Fruit fly (Drosophila melanogaster) whole organism, adult: ENCODE data around the gene CG13054.

ENCODE experiments used
- CG11617 ChIP-seq: fragments of 200-800 bp; sonication (Bioruptor generic); optimal IDR thresholded peaks from 2 replicates; lab custom pipeline; 2017; ENCODE audit warnings: mild to moderate bottlenecking, missing biosample characterization, missing genetic modification reagents, missing genetic modification characterization
- CG12768 ChIP-seq: fragments of 200-800 bp; sonication (Bioruptor generic); optimal IDR thresholded peaks from 2 replicates; lab custom pipeline; 2017; ENCODE audit warnings: missing biosample characterization, missing genetic modification characterization, mild to moderate bottlenecking, moderate library complexity, missing genetic modification reagents
- CG14711 ChIP-seq: fragments of 200-800 bp; sonication (Bioruptor generic); optimal IDR thresholded peaks from 2 replicates; lab custom pipeline; 2018; ENCODE audit warnings: missing biosample characterization, mild to moderate bottlenecking, missing genetic modification characterization, moderate library complexity
- CG1620 ChIP-seq: fragments of 200-800 bp; sonication (Bioruptor generic); optimal IDR thresholded peaks from 2 replicates; lab custom pipeline; 2016; ENCODE audit warnings: missing biosample characterization, missing genetic modification characterization
- CG33017 ChIP-seq: fragments of 200-800 bp; sonication (Bioruptor generic); optimal IDR thresholded peaks from 2 replicates; lab custom pipeline; 2018; ENCODE audit warnings: missing biosample characterization, mild to moderate bottlenecking, missing genetic modification characterization, moderate library complexity
- CG5204 ChIP-seq: fragments of 200-800 bp; sonication (Bioruptor generic); optimal IDR thresholded peaks from 2 replicates; lab custom pipeline; 2016; ENCODE audit warnings: missing biosample characterization, missing genetic modification characterization
- CG7045 ChIP-seq: fragments of 200-800 bp; sonication (Bioruptor generic); optimal IDR thresholded peaks from 2 replicates; lab custom pipeline; 2017; ENCODE audit warnings: missing biosample characterization, mild to moderate bottlenecking, missing genetic modification characterization
- CG7101 ChIP-seq: fragments of 200-800 bp; sonication (Bioruptor generic); optimal IDR thresholded peaks from 2 replicates; lab custom pipeline; 2018; ENCODE audit warnings: missing biosample characterization, mild to moderate bottlenecking, missing genetic modification characterization, moderate library complexity
- Clk ChIP-seq: fragments of 200-800 bp; sonication (Bioruptor generic); optimal IDR thresholded peaks from 2 replicates; lab custom pipeline; 2017; ENCODE audit warnings: missing biosample characterization, missing genetic modification characterization
- Crg-1 ChIP-seq: fragments of 200-800 bp; sonication (Bioruptor generic); optimal IDR thresholded peaks from 2 replicates; lab custom pipeline; 2016; ENCODE audit warnings: missing biosample characterization, missing genetic modification characterization
- Hr96 ChIP-seq: fragments of 200-800 bp; sonication (Bioruptor generic); optimal IDR thresholded peaks from 2 replicates; lab custom pipeline; 2016; ENCODE audit warnings: missing biosample characterization, missing genetic modification characterization
- Mnt ChIP-seq: fragments of 200-800 bp; sonication (Bioruptor generic); optimal IDR thresholded peaks from 2 replicates; lab custom pipeline; 2016; ENCODE audit warnings: missing biosample characterization, mild to moderate bottlenecking, missing genetic modification characterization
- bab1 ChIP-seq: fragments of 200-800 bp; sonication (Bioruptor generic); optimal IDR thresholded peaks from 3 replicates; lab custom pipeline; 2019; ENCODE audit warnings: missing biosample characterization, mild to moderate bottlenecking, missing genetic modification characterization, moderate library complexity
- cic ChIP-seq: fragments of 200-800 bp; sonication (Bioruptor generic); optimal IDR thresholded peaks from 2 replicates; lab custom pipeline; 2017; ENCODE audit warnings: missing biosample characterization, mild to moderate bottlenecking, missing genetic modification characterization, moderate library complexity
- cnc ChIP-seq, 2 experiments: fragments of >200 bp; optimal IDR thresholded peaks; 2 replicates each; lab custom pipeline; 2017
- kay ChIP-seq: fragments of 200-800 bp; sonication (Bioruptor generic); peaks from one replicate; lab custom pipeline; 2016; ENCODE audit warnings: missing biosample characterization, missing genetic modification characterization, borderline replicate concordance
- ovo ChIP-seq: fragments of 200-800 bp; sonication (Bioruptor generic); optimal IDR thresholded peaks from 2 replicates; lab custom pipeline; 2016; ENCODE audit warnings: missing biosample characterization, missing genetic modification characterization
- pad ChIP-seq: fragments of 200-800 bp; sonication (Bioruptor generic); optimal IDR thresholded peaks from 3 replicates; lab custom pipeline; 2017; ENCODE audit warnings: missing biosample characterization, missing genetic modification characterization, mild to moderate bottlenecking, moderate library complexity, missing genetic modification reagents
- tj ChIP-seq: fragments of 200-800 bp; sonication (Bioruptor generic); optimal IDR thresholded peaks from 3 replicates; lab custom pipeline; 2017; ENCODE audit warnings: missing biosample characterization, mild to moderate bottlenecking, missing genetic modification characterization, moderate library complexity
- toe ChIP-seq: fragments of 200-800 bp; sonication (Bioruptor generic); optimal IDR thresholded peaks from 2 replicates; lab custom pipeline; 2016; ENCODE audit warnings: missing biosample characterization, missing genetic modification characterization

The CG13054 gene

DNA sequence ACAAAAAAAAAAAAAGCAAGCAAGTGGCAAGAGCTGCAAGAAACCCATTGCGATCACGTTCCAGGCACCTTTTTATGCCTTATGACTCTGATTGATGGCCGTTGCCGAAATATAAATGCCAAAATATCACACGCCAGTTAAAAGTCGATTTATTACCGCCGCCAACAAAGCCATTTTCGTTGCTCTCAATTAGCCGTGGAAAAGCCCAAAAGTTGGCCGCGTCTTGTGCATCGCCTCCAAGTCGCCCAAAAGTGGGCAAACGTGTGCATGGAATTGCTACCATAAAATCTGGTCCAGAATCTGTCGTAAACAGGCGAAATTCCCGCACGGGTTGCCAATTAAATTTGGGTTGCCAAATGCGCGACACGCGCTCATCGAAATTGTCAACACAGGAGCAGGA lies 34.7 kb upstream of the CG13054 start:
- TF ChIP-seq tj (GFP tag; lab: Kevin White, UChicago), result no peak

DNA sequence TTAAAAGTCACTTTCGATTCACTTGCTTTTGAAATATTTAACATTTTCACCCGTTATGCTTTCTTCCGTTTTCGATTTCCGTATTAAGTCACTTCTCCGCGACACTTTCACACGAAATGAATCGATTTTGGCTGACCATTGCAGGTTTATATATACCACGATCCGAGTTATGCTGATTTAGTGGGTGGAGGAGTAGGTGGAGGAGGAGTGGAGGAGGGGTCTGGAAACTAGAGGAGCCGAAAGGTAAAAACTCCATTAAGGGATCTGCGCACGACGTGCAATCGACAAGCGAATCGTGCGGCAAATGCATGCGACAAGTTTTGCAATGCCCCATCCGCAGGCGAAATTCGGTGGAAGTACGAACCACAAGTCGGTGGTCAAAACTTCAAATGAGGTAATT lies 33.9 kb upstream of the CG13054 start, which contains the start of gene CG13045:
TSS of gene CG13045 (minus strand) at position 101 of the 400 bp plus-strand sequence.
- TF ChIP-seq tj (GFP tag; lab: Kevin White, UChicago), result no peak
- TF ChIP-seq bab1 (GFP tag; lab: Kevin White, UChicago), result no peak
- TF ChIP-seq Crg-1 (GFP tag; lab: Kevin White, UChicago), result no peak
- no peak for TF ChIP-seq CG33017 (tag; lab: Kevin White, UChicago)

DNA sequence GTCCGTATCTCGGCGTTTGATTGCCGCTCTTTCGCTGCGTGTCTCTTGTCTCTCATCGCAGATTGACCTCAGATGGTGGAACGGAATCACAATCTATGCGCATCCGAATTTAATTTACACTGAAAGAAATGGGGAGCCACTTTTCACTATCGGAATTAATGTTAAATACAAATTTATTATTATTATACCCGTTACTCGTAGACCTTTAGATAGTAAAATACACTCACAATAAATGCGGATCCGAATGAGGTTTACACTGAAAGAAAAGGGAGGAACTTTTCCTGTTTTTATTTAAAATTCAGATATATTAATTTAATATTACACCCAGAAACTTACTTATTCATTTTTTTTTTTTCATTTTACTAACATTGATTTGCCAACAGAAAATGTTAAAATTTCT lies 32.1 kb upstream of the CG13054 start:
- TF ChIP-seq bab1 (GFP tag; lab: Kevin White, UChicago) (no peak), CG11617 (GFP tag; lab: Kevin White, UChicago) (no peak), Crg-1 (GFP tag; lab: Kevin White, UChicago) (no peak)

DNA sequence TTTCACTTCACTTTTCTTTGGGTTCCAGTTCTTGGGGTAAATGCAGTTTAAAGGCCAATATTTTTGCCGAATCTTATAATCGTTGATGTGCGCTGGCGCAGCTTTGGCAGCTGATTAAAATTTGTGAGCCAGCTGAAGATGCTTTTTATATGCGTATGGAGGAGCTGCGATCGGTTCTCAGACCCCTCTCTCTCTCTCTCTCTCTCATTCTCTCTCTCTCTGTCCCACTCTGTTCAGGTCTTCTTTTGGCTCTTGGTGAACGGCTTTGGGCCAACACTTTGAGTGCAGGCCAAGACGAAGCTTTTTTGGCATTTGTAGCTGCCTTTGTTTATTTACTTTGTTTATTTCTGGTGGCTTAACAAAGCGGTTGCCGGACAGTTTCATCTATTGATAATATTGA lies 31.3 kb upstream of the CG13054 start, which contains the start of gene CG13046:
TSS of gene CG13046 (minus strand) at position 101 of the 400 bp plus-strand sequence.
- TF ChIP-seq bab1 (GFP tag; lab: Kevin White, UChicago) (no peak), Hr96 (GFP tag; lab: Kevin White, UChicago) (no peak), CG7101 (no peak), Clk (GFP tag; lab: Kevin White, UChicago) (no peak), CG5204 (GFP tag; lab: Kevin White, UChicago) (no peak), ovo (no peak), Crg-1 (GFP tag; lab: Kevin White, UChicago) (no peak), cic (GFP tag; lab: Kevin White, UChicago) (no peak), CG11617 (GFP tag; lab: Kevin White, UChicago) (no peak), cnc (optimal IDR thresholded peaks at IDR 0.05; lab: Kevin White, UChicago) (no peak), CG1620 (GFP tag; lab: Kevin White, UChicago) (no peak), pad (GFP tag; lab: Kevin White, UChicago) (no peak), toe (GFP tag; lab: Kevin White, UChicago) (no peak), CG33017 (tag; lab: Kevin White, UChicago) (no peak), CG14711 (no peak), Mnt (GFP tag; lab: Kevin White, UChicago) (no peak), kay (GFP tag; lab: Kevin White, UChicago) (no peak), CG7045 (GFP tag; lab: Kevin White, UChicago) (no peak), CG12768 (GFP tag; lab: Kevin White, UChicago) (no peak)

DNA sequence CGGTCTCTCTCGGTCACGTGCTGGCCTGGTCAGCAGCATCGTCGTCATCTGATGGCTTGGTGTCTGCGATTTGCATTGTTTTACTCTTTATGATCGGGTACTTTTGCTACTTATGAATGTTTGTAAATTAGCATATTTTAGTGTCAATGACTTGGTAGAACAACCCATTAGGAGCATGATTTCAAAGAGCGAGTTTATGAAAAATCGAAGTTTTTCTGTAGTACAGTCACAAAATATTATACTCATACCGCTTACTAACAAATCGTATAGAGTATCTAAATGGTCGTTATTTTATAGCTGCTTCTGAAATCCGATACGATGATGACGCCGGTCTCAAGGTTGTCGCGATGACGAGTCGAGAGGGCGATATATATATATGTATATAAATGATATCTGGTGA lies 29.3 kb upstream of the CG13054 start:
- TF ChIP-seq Crg-1 (GFP tag; lab: Kevin White, UChicago) (no peak), CG7101 (no peak), Mnt (GFP tag; lab: Kevin White, UChicago) (no peak), CG12768 (GFP tag; lab: Kevin White, UChicago) (no peak)

DNA sequence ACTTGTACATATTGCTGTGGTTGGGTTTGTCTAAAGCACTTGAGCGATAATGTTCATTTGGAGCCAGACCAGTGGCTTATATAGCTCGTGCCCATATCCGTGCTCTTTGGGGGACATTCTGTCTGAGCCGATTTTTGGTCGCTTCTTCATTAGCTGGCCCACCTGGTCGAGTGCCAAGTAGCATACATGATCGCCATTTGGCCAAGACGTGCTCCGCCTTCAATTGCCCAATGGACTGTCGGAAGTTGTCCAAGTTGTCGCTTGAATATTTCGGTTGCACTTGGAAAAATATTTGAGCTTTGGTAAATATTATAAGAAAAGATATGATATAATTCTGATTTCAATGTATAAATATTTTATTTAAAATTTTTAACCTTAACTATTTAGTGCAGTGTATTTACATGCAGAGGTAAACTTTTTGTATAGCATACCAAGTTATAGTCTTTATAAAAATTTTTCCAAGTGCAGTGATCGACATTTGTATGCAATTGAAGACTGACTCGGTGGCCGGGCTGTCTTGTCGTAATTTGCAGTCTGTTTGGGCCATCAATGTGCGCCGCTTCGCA lies 28.4 kb upstream of the CG13054 start, which contains the start of gene CG13047:
TSS of gene CG13047 (minus strand) at position 51 of the 566 bp plus-strand sequence.
- TF ChIP-seq Hr96 (GFP tag; lab: Kevin White, UChicago) (no peak), tj (GFP tag; lab: Kevin White, UChicago) (no peak), Crg-1 (GFP tag; lab: Kevin White, UChicago) (no peak), bab1 (GFP tag; lab: Kevin White, UChicago) (no peak), CG7101 (no peak)

DNA sequence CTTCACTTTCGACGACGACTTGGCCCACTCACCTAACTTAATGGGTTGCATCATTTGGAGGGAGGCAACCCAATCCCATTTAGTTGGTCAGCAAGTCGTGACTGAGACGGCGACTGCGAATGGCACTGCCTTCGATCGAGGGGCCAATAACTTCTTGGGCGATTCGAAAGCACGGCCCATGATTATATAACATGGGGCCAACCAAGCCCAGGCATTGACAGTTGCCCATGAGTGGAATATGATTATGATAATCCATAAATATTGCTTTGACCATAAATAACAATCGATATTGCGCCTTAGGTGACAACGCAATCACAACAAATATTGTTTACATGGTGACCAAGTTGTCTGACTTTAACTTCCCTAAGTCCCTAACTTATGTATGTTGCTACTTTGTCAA lies 26.8 kb upstream of the CG13054 start, which contains the start of gene CG13048:
TSS of gene CG13048 (minus strand) at position 101 of the 400 bp plus-strand sequence.
- TF ChIP-seq CG1620 (GFP tag; lab: Kevin White, UChicago) (no peak), toe (GFP tag; lab: Kevin White, UChicago) (no peak), tj (GFP tag; lab: Kevin White, UChicago) (no peak), Clk (GFP tag; lab: Kevin White, UChicago) (no peak), CG11617 (GFP tag; lab: Kevin White, UChicago) (no peak), Hr96 (GFP tag; lab: Kevin White, UChicago) (no peak), CG14711 (no peak), CG12768 (GFP tag; lab: Kevin White, UChicago) (no peak), CG7045 (GFP tag; lab: Kevin White, UChicago) (no peak), Mnt (GFP tag; lab: Kevin White, UChicago) (no peak), Crg-1 (GFP tag; lab: Kevin White, UChicago) (no peak), CG7101 (no peak), cic (GFP tag; lab: Kevin White, UChicago) (no peak), CG33017 (tag; lab: Kevin White, UChicago) (no peak), pad (GFP tag; lab: Kevin White, UChicago) (no peak)
